Comparison of ENCODE assay signal across 1 fruit fly cellular context in genomic region chr3L:10206226-10206968, dm6.
A peak's percentile ranks its signal among the peaks of the same experiment; 100 is the strongest.
TF ChIP-seq lines count a peak whose summit lies in the region.

No protein-coding gene starts in this region.

TF ChIP-seq in whole organism, embryonic, 481 proteins besides CTCF, POLR2A, EP300 and RAD21 (continued from another document and continues in another):
- TF ChIP-seq CG18476 (GFP tag; optimal IDR thresholded peaks at IDR 0.05; lab: Kevin White, UChicago), result peak; percentile 1
- peak; percentile 42 for TF ChIP-seq CG3281 (GFP tag; optimal IDR thresholded peaks at IDR 0.05; lab: Kevin White, UChicago)
- TF ChIP-seq CG17361 (GFP tag; IDR thresholded peaks at IDR 0.05; lab: Robert Waterston, UW), result peak; percentile 78
- TF ChIP-seq CG33213 (GFP tag; optimal IDR thresholded peaks at IDR 0.05; lab: Kevin White, UChicago), result peak; percentile 3
- TF ChIP-seq Eip74EF (GFP tag; optimal IDR thresholded peaks at IDR 0.05; lab: Kevin White, UChicago), result peak in 1 of 2 experiments; percentile 81
- TF ChIP-seq ssp (GFP tag; IDR thresholded peaks at IDR 0.05; lab: Robert Waterston, UW), result peak; percentile 45; the same call in 1 of the 2 replicates
- TF ChIP-seq wdn (GFP tag; IDR thresholded peaks at IDR 0.05; lab: Robert Waterston, UW), result no peak
- TF ChIP-seq CG13123 (GFP tag; optimal IDR thresholded peaks at IDR 0.05; lab: Kevin White, UChicago), result no peak
- peak; percentile 26 for TF ChIP-seq CG10147 (GFP tag; optimal IDR thresholded peaks at IDR 0.05; lab: Kevin White, UChicago)
- peak; percentile 74 for TF ChIP-seq ci (GFP tag; IDR thresholded peaks at IDR 0.05; lab: Robert Waterston, UW)
- peak; percentile 69 for TF ChIP-seq CG8924 (tag; optimal IDR thresholded peaks at IDR 0.05; lab: Kevin White, UChicago)
- TF ChIP-seq PHDP (tag; optimal IDR thresholded peaks at IDR 0.05; lab: Kevin White, UChicago), result peak; percentile 35
- no peak for TF ChIP-seq Bteb2 (GFP tag; optimal IDR thresholded peaks at IDR 0.05; lab: Kevin White, UChicago)
- peak; percentile 57 for TF ChIP-seq CG2875 (GFP tag; optimal IDR thresholded peaks at IDR 0.05; lab: Kevin White, UChicago)
- peak; percentile 9; the same call in 1 of the 2 replicates for TF ChIP-seq CG3847 (GFP tag; IDR thresholded peaks at IDR 0.05; lab: Robert Waterston, UW)
- no peak for TF ChIP-seq CG2116 (GFP tag; optimal IDR thresholded peaks at IDR 0.05; lab: Kevin White, UChicago)
- no peak for TF ChIP-seq psq (GFP tag; optimal IDR thresholded peaks at IDR 0.05; lab: Kevin White, UChicago)
- no peak for TF ChIP-seq prd (optimal IDR thresholded peaks at IDR 0.05; lab: Kevin White, UChicago)
- peak; percentile 50; the same call in 2 of the 3 replicates for TF ChIP-seq prd (GFP tag; IDR thresholded peaks at IDR 0.05; lab: Robert Waterston, UW)
- peak; percentile 69 for TF ChIP-seq Xrp1 (GFP tag; IDR thresholded peaks at IDR 0.05; lab: Robert Waterston, UW)
- TF ChIP-seq scrt (GFP tag; optimal IDR thresholded peaks at IDR 0.05; lab: Kevin White, UChicago), result peak; percentile 47
- TF ChIP-seq croc (GFP tag; conservative IDR thresholded peaks at IDR 0.05; lab: Robert Waterston, UW), result peak; percentile 37; the same call in 2 of the 3 replicates
- TF ChIP-seq CG10321 (GFP tag; IDR thresholded peaks at IDR 0.05; lab: Robert Waterston, UW), result no peak
- TF ChIP-seq salm (tag; optimal IDR thresholded peaks at IDR 0.05; lab: Kevin White, UChicago), result no peak
- no peak for TF ChIP-seq D19B (GFP tag; optimal IDR thresholded peaks at IDR 0.05; lab: Kevin White, UChicago)
- peak; percentile 63 for TF ChIP-seq ind (GFP tag; optimal IDR thresholded peaks at IDR 0.05; lab: Kevin White, UChicago)
- TF ChIP-seq CkIIα-i1 (GFP tag; IDR thresholded peaks at IDR 0.05; lab: Robert Waterston, UW), result no peak
- no peak for TF ChIP-seq insv (GFP tag; optimal IDR thresholded peaks at IDR 0.05; lab: Kevin White, UChicago)
- TF ChIP-seq vvl (GFP tag; IDR thresholded peaks at IDR 0.05; lab: Robert Waterston, UW), result peak; percentile 71; the same call in 1 of the 2 replicates
- peak; percentile 53 for TF ChIP-seq az2 (GFP tag; optimal IDR thresholded peaks at IDR 0.05; lab: Kevin White, UChicago)
- peak in 1 of 2 experiments; percentile 16 for TF ChIP-seq Pdp1 (GFP tag; optimal IDR thresholded peaks at IDR 0.05; lab: Kevin White, UChicago)
- peak; percentile 36 for TF ChIP-seq CoRest (tag; optimal IDR thresholded peaks at IDR 0.05; lab: Kevin White, UChicago)
- TF ChIP-seq Drgx (GFP tag; IDR thresholded peaks at IDR 0.05; lab: Robert Waterston, UW), result no peak
- TF ChIP-seq en (GFP tag; optimal IDR thresholded peaks at IDR 0.05; lab: Kevin White, UChicago), result no peak
- peak; percentile 3 for TF ChIP-seq CG4707 (GFP tag; optimal IDR thresholded peaks at IDR 0.05; lab: Kevin White, UChicago)
- peak; percentile 76 for TF ChIP-seq D19A (tag; optimal IDR thresholded peaks at IDR 0.05; lab: Kevin White, UChicago)
- peak; percentile 61 for TF ChIP-seq ara (GFP tag; IDR thresholded peaks at IDR 0.05; lab: Robert Waterston, UW)
- peak; percentile 41; the same call in 1 of the 2 replicates for TF ChIP-seq wor (GFP tag; IDR thresholded peaks at IDR 0.05; lab: Robert Waterston, UW)
- TF ChIP-seq Gug (GFP tag; IDR thresholded peaks at IDR 0.05; lab: Robert Waterston, UW), result no peak; the same call in 3 of the 4 replicates
- no peak for TF ChIP-seq Max (GFP tag; optimal IDR thresholded peaks at IDR 0.05; lab: Kevin White, UChicago)
- TF ChIP-seq gce (GFP tag; IDR thresholded peaks at IDR 0.05; lab: Robert Waterston, UW), result 0 out of 3 replicates have a peak, but pooled peaks have one; percentile 36
- TF ChIP-seq CG1024 (GFP tag; IDR thresholded peaks at IDR 0.05; lab: Robert Waterston, UW), result 0 out of 2 replicates have a peak, but pooled peaks have one; percentile 16
- TF ChIP-seq Hr51 (GFP tag; optimal IDR thresholded peaks at IDR 0.05; lab: Kevin White, UChicago), result peak in 1 of 2 experiments; percentile 25
- TF ChIP-seq CG8359 (GFP tag; optimal IDR thresholded peaks at IDR 0.05; lab: Kevin White, UChicago; ENCODE audit: borderline replicate concordance), result peak; percentile 9
- peak; percentile 1 for TF ChIP-seq Nf-YC (tag; optimal IDR thresholded peaks at IDR 0.05; lab: Kevin White, UChicago)
- no peak for TF ChIP-seq CG9609 (GFP tag; optimal IDR thresholded peaks at IDR 0.05; lab: Kevin White, UChicago)
- peak; percentile 28 for TF ChIP-seq CG9437 (GFP tag; optimal IDR thresholded peaks at IDR 0.05; lab: Kevin White, UChicago)
- TF ChIP-seq grau (tag; optimal IDR thresholded peaks at IDR 0.05; lab: Kevin White, UChicago), result peak; percentile 51
- peak; percentile 10 for TF ChIP-seq BtbVII (GFP tag; optimal IDR thresholded peaks at IDR 0.05; lab: Kevin White, UChicago)
- no peak for TF ChIP-seq CG4328 (GFP tag; optimal IDR thresholded peaks at IDR 0.05; lab: Kevin White, UChicago)
- no peak for TF ChIP-seq pb (GFP tag; optimal IDR thresholded peaks at IDR 0.05; lab: Kevin White, UChicago)
- no peak for TF ChIP-seq tna (GFP tag; IDR thresholded peaks at IDR 0.05; lab: Robert Waterston, UW; ENCODE audit: partially characterized antibody)
- peak; percentile 39; the same call in 1 of the 2 replicates for TF ChIP-seq esg (GFP tag; conservative IDR thresholded peaks at IDR 0.05; lab: Robert Waterston, UW)
- no peak for TF ChIP-seq pnt (GFP tag; optimal IDR thresholded peaks at IDR 0.05; lab: Kevin White, UChicago)
- TF ChIP-seq z (GFP tag; IDR thresholded peaks at IDR 0.05; lab: Robert Waterston, UW), result no peak
- no peak for TF ChIP-seq br (optimal IDR thresholded peaks at IDR 0.05; lab: Kevin White, UChicago)
- no peak for TF ChIP-seq dati (GFP tag; IDR thresholded peaks at IDR 0.05; lab: Robert Waterston, UW)
- peak; percentile 84 for TF ChIP-seq CG2712 (tag; optimal IDR thresholded peaks at IDR 0.05; lab: Kevin White, UChicago)
- peak; percentile 29 for TF ChIP-seq CG11723 (GFP tag; optimal IDR thresholded peaks at IDR 0.05; lab: Kevin White, UChicago)
- TF ChIP-seq seq (GFP tag; IDR thresholded peaks at IDR 0.05; lab: Robert Waterston, UW), result no peak
- TF ChIP-seq kni (GFP tag; optimal IDR thresholded peaks at IDR 0.05; lab: Kevin White, UChicago), result peak; percentile 59
- TF ChIP-seq Atf-2 (GFP tag; optimal IDR thresholded peaks at IDR 0.05; lab: Kevin White, UChicago), result no peak
- no peak for TF ChIP-seq CG6854 (GFP tag; optimal IDR thresholded peaks at IDR 0.05; lab: Kevin White, UChicago)
- peak; percentile 64 for TF ChIP-seq nerfin-1 (tag; optimal IDR thresholded peaks at IDR 0.05; lab: Kevin White, UChicago)
- TF ChIP-seq CG4730 (GFP tag; IDR thresholded peaks at IDR 0.05; lab: Robert Waterston, UW), result no peak
- TF ChIP-seq Fer3 (tag; optimal IDR thresholded peaks at IDR 0.05; lab: Kevin White, UChicago), result peak; percentile 40
- peak; percentile 14 for TF ChIP-seq Abd-B (GFP tag; optimal IDR thresholded peaks at IDR 0.05; lab: Kevin White, UChicago)
- TF ChIP-seq trem (tag; optimal IDR thresholded peaks at IDR 0.05; lab: Kevin White, UChicago), result peak; percentile 72
- no peak for TF ChIP-seq otp (GFP tag; IDR thresholded peaks at IDR 0.05; lab: Robert Waterston, UW)
- no peak for TF ChIP-seq exex (tag; optimal IDR thresholded peaks at IDR 0.05; lab: Kevin White, UChicago)
- no peak for TF ChIP-seq Sin3A (optimal IDR thresholded peaks at IDR 0.05; lab: Kevin White, UChicago)
- TF ChIP-seq Ptx1 (GFP tag; IDR thresholded peaks at IDR 0.05; lab: Robert Waterston, UW), result peak; percentile 64
- no peak for TF ChIP-seq cas (GFP tag; IDR thresholded peaks at IDR 0.05; lab: Robert Waterston, UW)
- TF ChIP-seq CG14710 (tag; optimal IDR thresholded peaks at IDR 0.05; lab: Kevin White, UChicago), result peak; percentile 67
- peak in 1 of 2 experiments; percentile 85 for TF ChIP-seq eve (GFP tag; optimal IDR thresholded peaks at IDR 0.05; lab: Kevin White, UChicago)
- TF ChIP-seq fd102C (GFP tag; optimal IDR thresholded peaks at IDR 0.05; lab: Kevin White, UChicago), result no peak
- TF ChIP-seq NC2β (GFP tag; optimal IDR thresholded peaks at IDR 0.05; lab: Kevin White, UChicago), result no peak
- peak; percentile 23 for TF ChIP-seq cwo (GFP tag; optimal IDR thresholded peaks at IDR 0.05; lab: Kevin White, UChicago)
- TF ChIP-seq ttk (GFP tag; IDR thresholded peaks at IDR 0.05; lab: Robert Waterston, UW), result 0 out of 2 replicates have a peak, but pooled peaks have one; percentile 30
- TF ChIP-seq CG8478 (optimal IDR thresholded peaks at IDR 0.05; lab: Kevin White, UChicago), result no peak
- TF ChIP-seq CG6791 (GFP tag; IDR thresholded peaks at IDR 0.05; lab: Robert Waterston, UW; ENCODE audit: partially characterized antibody), result no peak
- TF ChIP-seq CG5245 (GFP tag; optimal IDR thresholded peaks at IDR 0.05; lab: Kevin White, UChicago), result no peak
- TF ChIP-seq CG3726 (GFP tag; IDR thresholded peaks at IDR 0.05; lab: Robert Waterston, UW), result 0 out of 3 replicates have a peak, but pooled peaks have one; percentile 51
- TF ChIP-seq pho (GFP tag; optimal IDR thresholded peaks at IDR 0.05; lab: Kevin White, UChicago), result no peak
- TF ChIP-seq CG17829 (tag; optimal IDR thresholded peaks at IDR 0.05; lab: Kevin White, UChicago), result peak; percentile 75
- no peak for TF ChIP-seq CG34422 (GFP tag; IDR thresholded peaks at IDR 0.05; lab: Robert Waterston, UW)
- peak; percentile 15; the same call in 1 of the 2 replicates for TF ChIP-seq onecut (GFP tag; IDR thresholded peaks at IDR 0.05; lab: Robert Waterston, UW)
- TF ChIP-seq CG11398 (GFP tag; optimal IDR thresholded peaks at IDR 0.05; lab: Kevin White, UChicago), result no peak
- no peak for TF ChIP-seq so (GFP tag; IDR thresholded peaks at IDR 0.05; lab: Robert Waterston, UW)
- no peak for TF ChIP-seq jumu (GFP tag; optimal IDR thresholded peaks at IDR 0.05; lab: Kevin White, UChicago)
- TF ChIP-seq E2f1 (GFP tag; IDR thresholded peaks at IDR 0.05; lab: Robert Waterston, UW), result 0 out of 2 replicates have a peak, but pooled peaks have one; percentile 18
- no peak for TF ChIP-seq Dll (GFP tag; IDR thresholded peaks at IDR 0.05; lab: Robert Waterston, UW; ENCODE audit: partially characterized antibody)
- no peak for TF ChIP-seq twi (tag; optimal IDR thresholded peaks at IDR 0.05; lab: Kevin White, UChicago)
- peak; percentile 39 for TF ChIP-seq CG3407 (GFP tag; optimal IDR thresholded peaks at IDR 0.05; lab: Kevin White, UChicago)
- peak; percentile 84 for TF ChIP-seq CG11504 (tag; optimal IDR thresholded peaks at IDR 0.05; lab: Kevin White, UChicago)
- TF ChIP-seq dpn (GFP tag; optimal IDR thresholded peaks at IDR 0.05; lab: Kevin White, UChicago), result peak; percentile 7 to 23
- no peak for TF ChIP-seq Spps (tag; optimal IDR thresholded peaks at IDR 0.05; lab: Kevin White, UChicago)
- no peak for TF ChIP-seq da (GFP tag; optimal IDR thresholded peaks at IDR 0.05; lab: Kevin White, UChicago)
- TF ChIP-seq row (GFP tag; IDR thresholded peaks at IDR 0.05; lab: Robert Waterston, UW), result peak; percentile 54
- no peak for TF ChIP-seq fu2 (GFP tag; optimal IDR thresholded peaks at IDR 0.05; lab: Kevin White, UChicago)
- no peak for TF ChIP-seq CG1602 (GFP tag; optimal IDR thresholded peaks at IDR 0.05; lab: Kevin White, UChicago)
- TF ChIP-seq CG8089 (GFP tag; optimal IDR thresholded peaks at IDR 0.05; lab: Kevin White, UChicago), result no peak
- no peak for TF ChIP-seq CG4404 (GFP tag; IDR thresholded peaks at IDR 0.05; lab: Robert Waterston, UW)
- no peak for TF ChIP-seq Taf1 (GFP tag; IDR thresholded peaks at IDR 0.05; lab: Robert Waterston, UW)
- peak; percentile 81 for TF ChIP-seq ATbp (GFP tag; optimal IDR thresholded peaks at IDR 0.05; lab: Kevin White, UChicago)
- TF ChIP-seq CG7271 (tag; optimal IDR thresholded peaks at IDR 0.05; lab: Kevin White, UChicago), result no peak
- no peak for TF ChIP-seq toy (GFP tag; IDR thresholded peaks at IDR 0.05; lab: Robert Waterston, UW)
- peak; percentile 7 for TF ChIP-seq Dip3 (GFP tag; optimal IDR thresholded peaks at IDR 0.05; lab: Kevin White, UChicago)
- no peak for TF ChIP-seq sc (optimal IDR thresholded peaks at IDR 0.05; lab: Kevin White, UChicago)
- peak; percentile 19 for TF ChIP-seq sc (GFP tag; optimal IDR thresholded peaks at IDR 0.05; lab: Kevin White, UChicago)
- peak; percentile 44 for TF ChIP-seq CG1603 (tag; optimal IDR thresholded peaks at IDR 0.05; lab: Kevin White, UChicago)
- TF ChIP-seq zfh1 (GFP tag; IDR thresholded peaks at IDR 0.05; lab: Robert Waterston, UW), result 0 out of 3 replicates have a peak, but pooled peaks have one; percentile 9
- peak; percentile 64 for TF ChIP-seq unpg (GFP tag; optimal IDR thresholded peaks at IDR 0.05; lab: Kevin White, UChicago)
- no peak for TF ChIP-seq mam (GFP tag; optimal IDR thresholded peaks at IDR 0.05; lab: Kevin White, UChicago)
- no peak for TF ChIP-seq NfI (GFP tag; optimal IDR thresholded peaks at IDR 0.05; lab: Kevin White, UChicago)
- peak; percentile 77 for TF ChIP-seq sd (tag; optimal IDR thresholded peaks at IDR 0.05; lab: Kevin White, UChicago)
- TF ChIP-seq Bgb (GFP tag; IDR thresholded peaks at IDR 0.05; lab: Robert Waterston, UW; ENCODE audit: partially characterized antibody), result no peak
- TF ChIP-seq tin (GFP tag; optimal IDR thresholded peaks at IDR 0.05; lab: Kevin White, UChicago), result peak; percentile 54
- peak; percentile 34 for TF ChIP-seq CG10209 (GFP tag; optimal IDR thresholded peaks at IDR 0.05; lab: Kevin White, UChicago)
- no peak for TF ChIP-seq rib (GFP tag; IDR thresholded peaks at IDR 0.05; lab: Robert Waterston, UW)
- TF ChIP-seq bbx (GFP tag; IDR thresholded peaks at IDR 0.05; lab: Robert Waterston, UW; ENCODE audit: partially characterized antibody), result no peak
- TF ChIP-seq Hmr (GFP tag; optimal IDR thresholded peaks at IDR 0.05; lab: Kevin White, UChicago), result peak; percentile 1
- TF ChIP-seq lmd (GFP tag; IDR thresholded peaks at IDR 0.05; lab: Robert Waterston, UW), result peak; percentile 35
- TF ChIP-seq bsh (GFP tag; optimal IDR thresholded peaks at IDR 0.05; lab: Kevin White, UChicago), result peak in 1 of 2 experiments; percentile 70
- no peak for TF ChIP-seq CG10543 (GFP tag; optimal IDR thresholded peaks at IDR 0.05; lab: Kevin White, UChicago)
- TF ChIP-seq corto (GFP tag; optimal IDR thresholded peaks at IDR 0.05; lab: Kevin White, UChicago), result no peak
- peak; percentile 25; the same call in 1 of the 3 replicates for TF ChIP-seq ken (GFP tag; IDR thresholded peaks at IDR 0.05; lab: Robert Waterston, UW)
- peak; percentile 75 for TF ChIP-seq Sox102F (GFP tag; optimal IDR thresholded peaks at IDR 0.05; lab: Kevin White, UChicago)
- TF ChIP-seq klu (GFP tag; IDR thresholded peaks at IDR 0.05; lab: Robert Waterston, UW), result no peak
- TF ChIP-seq crol (GFP tag; IDR thresholded peaks at IDR 0.05; lab: Robert Waterston, UW), result peak; percentile 67
- peak; percentile 52 for TF ChIP-seq CG12391 (tag; optimal IDR thresholded peaks at IDR 0.05; lab: Kevin White, UChicago)
- no peak for TF ChIP-seq CG17568 (GFP tag; optimal IDR thresholded peaks at IDR 0.05; lab: Kevin White, UChicago)
